Fruit fly (Drosophila melanogaster): ENCODE data around the gene CG11585.

CG11585 gene

dm6 chrX:14208426-14209208 lies 19.3 kb downstream of the CG11585 start:
- TF ChIP-seq CG8119 (GFP tag; IDR thresholded peaks at IDR 0.05) = peak; percentile 82
- peak; percentile 13 for TF ChIP-seq Sox15 (GFP tag; optimal IDR thresholded peaks at IDR 0.05)
- TF ChIP-seq eg (GFP tag; IDR thresholded peaks at IDR 0.05) = peak; percentile 84
- peak; percentile 73 for TF ChIP-seq CG34406 (GFP tag; optimal IDR thresholded peaks at IDR 0.05)
- no peak; the same call in 1 of the 2 replicates for TF ChIP-seq Gug (GFP tag; IDR thresholded peaks at IDR 0.05)
- TF ChIP-seq Eip78C (GFP tag) = peak; percentile 96
- peak; percentile 77 for TF ChIP-seq CG3919 (GFP tag; optimal IDR thresholded peaks at IDR 0.05)
- no peak for TF ChIP-seq vri (GFP tag; optimal IDR thresholded peaks at IDR 0.05)
- no peak for TF ChIP-seq Ets21C (GFP tag; optimal IDR thresholded peaks at IDR 0.05)
- peak; percentile 66 for TF ChIP-seq pdm3 (GFP tag; optimal IDR thresholded peaks at IDR 0.05)
- TF ChIP-seq CG6792 (GFP tag; optimal IDR thresholded peaks at IDR 0.05) = peak; percentile 64
- peak; percentile 62 for TF ChIP-seq spab (GFP tag; optimal IDR thresholded peaks at IDR 0.05)
- peak; percentile 85 for TF ChIP-seq CG6163 (GFP tag; IDR thresholded peaks at IDR 0.05)
- TF ChIP-seq CG3032 (tag; optimal IDR thresholded peaks at IDR 0.05) = peak; percentile 75
- TF ChIP-seq CG6276 (GFP tag; optimal IDR thresholded peaks at IDR 0.05) = peak; percentile 85
- TF ChIP-seq Hr38 (GFP tag; optimal IDR thresholded peaks at IDR 0.05) = no peak
- TF ChIP-seq CG11294 (GFP tag; IDR thresholded peaks at IDR 0.05) = peak; percentile 18; the same call in 1 of the 2 replicates
- peak; percentile 79 for TF ChIP-seq net (GFP tag; optimal IDR thresholded peaks at IDR 0.05)
- peak; percentile 62 for TF ChIP-seq CG6854 (GFP tag; optimal IDR thresholded peaks at IDR 0.05)
- TF ChIP-seq CG4318 (GFP tag; optimal IDR thresholded peaks at IDR 0.05) = no peak
- TF ChIP-seq Eip93F (GFP tag; optimal IDR thresholded peaks at IDR 0.05) = no peak
- TF ChIP-seq Sox102F (GFP tag; optimal IDR thresholded peaks at IDR 0.05) = peak; percentile 57
- TF ChIP-seq topi (GFP tag; optimal IDR thresholded peaks at IDR 0.05) = peak; percentile 79
- TF ChIP-seq CG10631 (GFP tag; optimal IDR thresholded peaks at IDR 0.05) = peak; percentile 59
- peak; percentile 71 for TF ChIP-seq CG10669 (GFP tag; optimal IDR thresholded peaks at IDR 0.05)
- peak; percentile 54 for TF ChIP-seq CG31627 (GFP tag; optimal IDR thresholded peaks at IDR 0.05)
- peak; percentile 61 for TF ChIP-seq dsx (GFP tag; optimal IDR thresholded peaks at IDR 0.05; ENCODE audit: poor library complexity, severe bottlenecking)
- TF ChIP-seq Blimp-1 (GFP tag; optimal IDR thresholded peaks at IDR 0.05) = peak; percentile 36
- TF ChIP-seq achi (GFP tag; optimal IDR thresholded peaks at IDR 0.05) = peak; percentile 64
- peak; percentile 59 for TF ChIP-seq Sox14 (GFP tag; optimal IDR thresholded peaks at IDR 0.05)
- peak; percentile 83 for TF ChIP-seq Met (GFP tag; optimal IDR thresholded peaks at IDR 0.05)
- TF ChIP-seq dac (GFP tag; optimal IDR thresholded peaks at IDR 0.05) = peak; percentile 44
- peak; percentile 57 for TF ChIP-seq CG11762 (GFP tag; optimal IDR thresholded peaks at IDR 0.05; ENCODE audit: insufficient read depth)
- peak; percentile 56 for TF ChIP-seq fd59A (GFP tag; optimal IDR thresholded peaks at IDR 0.05)
- TF ChIP-seq CG8632 (GFP tag; optimal IDR thresholded peaks at IDR 0.05) = peak; percentile 64
- peak; percentile 30 for TF ChIP-seq CG11902 (GFP tag; optimal IDR thresholded peaks at IDR 0.05)
- peak; percentile 71 for TF ChIP-seq Smox (GFP tag; optimal IDR thresholded peaks at IDR 0.05)
- peak; percentile 68 for TF ChIP-seq esn (GFP tag; optimal IDR thresholded peaks at IDR 0.05)
- peak; percentile 54 for TF ChIP-seq CG7368 (GFP tag; optimal IDR thresholded peaks at IDR 0.05)
- peak; percentile 40 for TF ChIP-seq Lpt (GFP tag; optimal IDR thresholded peaks at IDR 0.05)
- TF ChIP-seq CG1621 (tag; optimal IDR thresholded peaks at IDR 0.05) = peak; percentile 59
- peak; percentile 72 for TF ChIP-seq CG9139 (GFP tag; optimal IDR thresholded peaks at IDR 0.05)
- peak; percentile 87 for TF ChIP-seq svp (GFP tag)
- peak; percentile 69 for TF ChIP-seq lz (GFP tag; optimal IDR thresholded peaks at IDR 0.05)
- TF ChIP-seq CG15336 (GFP tag; IDR thresholded peaks at IDR 0.05) = peak; percentile 83
- peak; percentile 38 for TF ChIP-seq CG8319 (GFP tag; optimal IDR thresholded peaks at IDR 0.05)
- TF ChIP-seq fkh (GFP tag; optimal IDR thresholded peaks at IDR 0.05) = no peak
- peak; percentile 65 for TF ChIP-seq cyc (GFP tag; optimal IDR thresholded peaks at IDR 0.05)
- peak; percentile 74 for TF ChIP-seq CG6808 (GFP tag; optimal IDR thresholded peaks at IDR 0.05)
- peak; percentile 71 for TF ChIP-seq CG16779 (tag; optimal IDR thresholded peaks at IDR 0.05)
